Worm (Caenorhabditis elegans) whole organism, late embryonic: ENCODE measurements around the gene icd-1.

Experiments
- K02D7.2 ChIP-seq: sonication (generic microtip); optimal IDR thresholded peaks from 2 replicates; lab custom pipeline; 2017; ENCODE audit warnings: mild to moderate bottlenecking, missing genetic modification characterization, missing compliant biosample characterization
- K09A11.1 ChIP-seq: sonication (generic microtip); optimal IDR thresholded peaks from 2 replicates; lab custom pipeline; 2017; ENCODE audit warnings: antibody characterized with exemption, mild to moderate bottlenecking, missing genetic modification characterization, missing compliant biosample characterization; ENCODE audit not compliant: insufficient read depth
- ahr-1 ChIP-seq: sonication (generic microtip); optimal IDR thresholded peaks from 2 replicates; lab custom pipeline; 2016; ENCODE audit warnings: missing genetic modification characterization, missing compliant biosample characterization
- ama-1 ChIP-seq: fragments of 150-350 bp; optimal IDR thresholded peaks from 2 replicates; lab custom pipeline; 2014
- ceh-14 ChIP-seq: sonication (generic microtip); optimal IDR thresholded peaks from 2 replicates; lab custom pipeline; 2016; ENCODE audit warnings: missing genotype, missing genetic modification characterization, missing compliant biosample characterization
- ceh-18 ChIP-seq: sonication (generic microtip); optimal IDR thresholded peaks from 2 replicates; lab custom pipeline; 2016; ENCODE audit warnings: missing genetic modification characterization, missing compliant biosample characterization
- ceh-19 ChIP-seq: fragments of 200-800 bp; sonication (Bioruptor generic); optimal IDR thresholded peaks from 2 replicates; lab custom pipeline; 2018; ENCODE audit warnings: mild to moderate bottlenecking, missing genetic modification characterization, missing compliant biosample characterization
- ceh-2 ChIP-seq: sonication (generic microtip); optimal IDR thresholded peaks from 2 replicates; lab custom pipeline; 2016; ENCODE audit warnings: missing genotype, missing genetic modification characterization, missing compliant biosample characterization
- ceh-30 ChIP-seq: fragments of 150-350 bp; optimal IDR thresholded peaks from 2 replicates; lab custom pipeline; 2014; ENCODE audit warnings: missing biosample characterization, missing genetic modification characterization
- ceh-31 ChIP-seq: sonication (generic microtip); optimal IDR thresholded peaks from 2 replicates; lab custom pipeline; 2016; ENCODE audit warnings: missing genetic modification characterization, missing compliant biosample characterization
- ceh-34 ChIP-seq: sonication (generic microtip); optimal IDR thresholded peaks from 2 replicates; lab custom pipeline; 2016; ENCODE audit warnings: mild to moderate bottlenecking, missing genetic modification characterization, missing compliant biosample characterization
- ceh-45 ChIP-seq: fragments of 200-800 bp; sonication (Bioruptor generic); IDR thresholded peaks from 2 replicates; pipeline ENCODE4 v1.3.6; 2022; ENCODE audit warnings: missing genetic modification reagents, missing genetic modification characterization, missing compliant biosample characterization
- ceh-48 ChIP-seq: sonication (generic microtip); optimal IDR thresholded peaks from 2 replicates; lab custom pipeline; 2016; ENCODE audit warnings: missing genetic modification characterization, inconsistent platforms, missing compliant biosample characterization
- ceh-6 ChIP-seq: fragments of 200-800 bp; sonication (Bioruptor generic); optimal IDR thresholded peaks from 2 replicates; lab custom pipeline; 2018; ENCODE audit warnings: mild to moderate bottlenecking, missing genetic modification characterization, missing compliant biosample characterization
- che-1 ChIP-seq: sonication (generic microtip); optimal IDR thresholded peaks from 2 replicates; lab custom pipeline; 2016; ENCODE audit warnings: mild to moderate bottlenecking, missing genetic modification characterization, missing compliant biosample characterization
- dve-1 ChIP-seq: sonication (generic microtip); optimal IDR thresholded peaks from 2 replicates; lab custom pipeline; 2017; ENCODE audit warnings: antibody characterized with exemption, mild to moderate bottlenecking, missing genetic modification characterization, missing compliant biosample characterization
- elt-2 ChIP-seq: sonication (generic microtip); optimal IDR thresholded peaks from 2 replicates; lab custom pipeline; 2016; ENCODE audit warnings: missing genetic modification reagents, missing genetic modification characterization, missing compliant biosample characterization
- eyg-1 ChIP-seq: sonication (generic microtip); optimal IDR thresholded peaks from 2 replicates; lab custom pipeline; 2016; ENCODE audit warnings: missing genotype, missing genetic modification characterization, missing compliant biosample characterization
- fax-1 ChIP-seq: sonication (generic microtip); optimal IDR thresholded peaks from 2 replicates; lab custom pipeline; 2016; ENCODE audit warnings: missing genotype, missing genetic modification characterization, missing compliant biosample characterization
- fkh-10 ChIP-seq: fragments of 150-350 bp; optimal IDR thresholded peaks from 2 replicates; lab custom pipeline; 2014; ENCODE audit warnings: missing biosample characterization, missing genetic modification reagents, missing genetic modification characterization
- hlh-13 ChIP-seq: fragments of 200-800 bp; sonication (Bioruptor generic); optimal IDR thresholded peaks from 2 replicates; lab custom pipeline; 2018; ENCODE audit warnings: mild to moderate bottlenecking, missing genetic modification characterization, missing compliant biosample characterization
- hlh-15 ChIP-seq: sonication (generic microtip); optimal IDR thresholded peaks from 2 replicates; lab custom pipeline; 2016; ENCODE audit warnings: missing genetic modification characterization, missing compliant biosample characterization
- hlh-30 ChIP-seq: sonication (generic microtip); optimal IDR thresholded peaks from 2 replicates; lab custom pipeline; 2017; ENCODE audit warnings: antibody characterized with exemption, missing genetic modification characterization, missing compliant biosample characterization; ENCODE audit not compliant: insufficient read depth
- hlh-8 ChIP-seq: sonication (generic microtip); optimal IDR thresholded peaks from 2 replicates; lab custom pipeline; 2016; ENCODE audit warnings: missing genotype, missing genetic modification characterization, missing compliant biosample characterization
- lin-11 ChIP-seq: fragments of 200-800 bp; sonication (Bioruptor generic); optimal IDR thresholded peaks from 2 replicates; lab custom pipeline; 2018; ENCODE audit warnings: mild to moderate bottlenecking, missing genetic modification characterization, missing compliant biosample characterization
- madf-2 ChIP-seq: sonication (generic microtip); optimal IDR thresholded peaks from 2 replicates; lab custom pipeline; 2017; ENCODE audit warnings: missing genetic modification characterization, missing compliant biosample characterization
- mec-3 ChIP-seq: sonication (generic microtip); optimal IDR thresholded peaks from 2 replicates; lab custom pipeline; 2016; ENCODE audit warnings: borderline replicate concordance, missing genetic modification characterization, missing compliant biosample characterization
- nhr-11 ChIP-seq: fragments of 150-350 bp; optimal IDR thresholded peaks from 2 replicates; lab custom pipeline; 2014; ENCODE audit warnings: missing biosample characterization, missing genetic modification characterization
- nhr-232 ChIP-seq: sonication (generic microtip); optimal IDR thresholded peaks from 2 replicates; lab custom pipeline; 2016; ENCODE audit warnings: missing genetic modification characterization, missing compliant biosample characterization
- odd-2 ChIP-seq: sonication (generic microtip); optimal IDR thresholded peaks from 2 replicates; lab custom pipeline; 2017; ENCODE audit warnings: antibody characterized with exemption, mild to moderate bottlenecking, missing genetic modification characterization, missing compliant biosample characterization
- pat-9 ChIP-seq: fragments of 200-800 bp; sonication (Bioruptor generic); optimal IDR thresholded peaks from 2 replicates; lab custom pipeline; 2018; ENCODE audit warnings: mild to moderate bottlenecking, missing genetic modification characterization, moderate library complexity, missing compliant biosample characterization
- pha-2 ChIP-seq: sonication (generic microtip); optimal IDR thresholded peaks from 2 replicates; lab custom pipeline; 2017; ENCODE audit warnings: mild to moderate bottlenecking, missing genetic modification characterization, missing compliant biosample characterization
- pha-4 ChIP-seq: fragments of 150-350 bp; optimal IDR thresholded peaks from 2 replicates; lab custom pipeline; 2018; ENCODE audit warnings: missing biosample characterization, missing genetic modification reagents, missing genetic modification characterization
- pros-1 ChIP-seq: fragments of 150-350 bp; optimal IDR thresholded peaks from 2 replicates; lab custom pipeline; 2014; ENCODE audit warnings: missing biosample characterization, missing genetic modification reagents, missing genetic modification characterization
- rnt-1 ChIP-seq: sonication (generic microtip); optimal IDR thresholded peaks from 2 replicates; lab custom pipeline; 2016; ENCODE audit warnings: missing genetic modification characterization, missing compliant biosample characterization
- sdc-2 ChIP-seq: sonication (generic microtip); optimal IDR thresholded peaks from 2 replicates; lab custom pipeline; 2016; ENCODE audit warnings: missing genotype, missing genetic modification characterization, missing compliant biosample characterization
- sox-2 ChIP-seq: fragments of 200-800 bp; sonication (Bioruptor generic); IDR thresholded peaks from 2 replicates; pipeline ENCODE4 v1.3.6; 2022; ENCODE audit warnings: missing genetic modification reagents, missing genetic modification characterization, missing compliant biosample characterization
- sox-4 ChIP-seq: sonication (generic microtip); optimal IDR thresholded peaks from 2 replicates; lab custom pipeline; 2017; ENCODE audit warnings: mild to moderate bottlenecking, missing genetic modification characterization, inconsistent platforms, missing compliant biosample characterization
- tbx-7 ChIP-seq: sonication (generic microtip); optimal IDR thresholded peaks from 2 replicates; lab custom pipeline; 2016; ENCODE audit warnings: missing genotype, missing genetic modification characterization, missing compliant biosample characterization
- ttx-3 ChIP-seq: sonication (generic microtip); optimal IDR thresholded peaks from 2 replicates; lab custom pipeline; 2016; ENCODE audit warnings: missing genetic modification reagents, missing genetic modification characterization, missing compliant biosample characterization
- unc-3 ChIP-seq, 2 experiments: fragments of 200-800 bp in 1 of 2; sonication (Bioruptor generic) in 1 of 2; sonication (generic microtip) in 1 of 2; conservative IDR thresholded peaks in 1 of 2; optimal IDR thresholded peaks in 1 of 2; 2 replicates each; pipeline versions ENCODE4 v1.3.6 to Lab custom; 2016 to 2022; ENCODE audit warnings: missing compliant biosample characterization in 2 of 2, missing genetic modification characterization in 2 of 2, missing genetic modification reagents in 1 of 2
- unc-42 ChIP-seq: sonication (generic microtip); optimal IDR thresholded peaks from 2 replicates; lab custom pipeline; 2016; ENCODE audit warnings: missing genotype, missing genetic modification characterization, missing compliant biosample characterization
- unc-86 ChIP-seq: sonication (generic microtip); optimal IDR thresholded peaks from 2 replicates; lab custom pipeline; 2016; ENCODE audit warnings: missing genetic modification characterization, missing compliant biosample characterization
- zip-5 ChIP-seq: sonication (generic microtip); optimal IDR thresholded peaks from 2 replicates; lab custom pipeline; 2016; ENCODE audit warnings: missing genetic modification characterization, missing compliant biosample characterization
- ztf-16 ChIP-seq: sonication (generic microtip); optimal IDR thresholded peaks from 2 replicates; lab custom pipeline; 2017; ENCODE audit warnings: missing genetic modification characterization, missing compliant biosample characterization

The icd-1 gene

ce11 chrII:6573677-6574076 is 14.8 kb downstream of the icd-1 start, which contains the start of gene sra-28:
TSS of gene sra-28 (minus strand) at chrII:6573777.
- TF ChIP-seq sox-4 (tag; lab: Kevin White, UChicago) (no peak), K02D7.2 (tag; lab: Kevin White, UChicago) (no peak), eyg-1 (tag; lab: Kevin White, UChicago) (no peak), fkh-10 (no peak)

ce11 chrII:6568707-6569106 is 19.7 kb downstream of the icd-1 start, which contains the start of gene sra-27:
TSS of gene sra-27 (plus strand) at chrII:6569007.
- no peak for TF ChIP-seq hlh-13
- TF ChIP-seq ceh-31 (tag; lab: Kevin White, UChicago) = no peak
- TF ChIP-seq nhr-232 (tag; lab: Kevin White, UChicago) = no peak
- TF ChIP-seq madf-2 (tag; lab: Kevin White, UChicago) = no peak
- no peak for TF ChIP-seq ceh-45 (GFP tag; lab: Robert Waterston, UW)
- TF ChIP-seq hlh-30 (tag; lab: Kevin White, UChicago) = no peak
- no peak for TF ChIP-seq tbx-7 (tag; lab: Kevin White, UChicago)
- no peak for TF ChIP-seq unc-42 (tag; lab: Kevin White, UChicago)
- no peak for TF ChIP-seq ceh-19 (GFP tag; lab: Kevin White, UChicago)
- no peak for TF ChIP-seq pha-2 (tag; lab: Kevin White, UChicago)
- no peak for TF ChIP-seq ama-1
- no peak for TF ChIP-seq ceh-18 (tag; lab: Kevin White, UChicago)
- TF ChIP-seq ceh-30 (tag; lab: Kevin White, UChicago) = no peak
- TF ChIP-seq K09A11.1 (tag; lab: Kevin White, UChicago) = no peak
- no peak for TF ChIP-seq ceh-14 (tag; lab: Kevin White, UChicago)
- TF ChIP-seq ceh-6 (GFP tag; lab: Kevin White, UChicago) = no peak
- TF ChIP-seq K02D7.2 (tag; lab: Kevin White, UChicago) = no peak
- no peak for TF ChIP-seq ceh-48 (tag; lab: Kevin White, UChicago)
- no peak for TF ChIP-seq unc-86
- no peak for TF ChIP-seq odd-2

- TF ChIP-seq K09A11.1 (tag; lab: Kevin White, UChicago) (no peak), odd-2 (no peak), rnt-1 (tag; lab: Kevin White, UChicago) (no peak), fax-1 (tag; lab: Kevin White, UChicago) (no peak), madf-2 (tag; lab: Kevin White, UChicago) (no peak), eyg-1 (tag; lab: Kevin White, UChicago) (no peak), hlh-8 (tag; lab: Kevin White, UChicago) (no peak), ttx-3 (tag; lab: Kevin White, UChicago) (no peak), mec-3 (tag; lab: Kevin White, UChicago) (no peak)
These were observed 21.8 kb downstream of the icd-1 start, which contains the start of the genes F18C5.5 and F18C5.9 for ce11 chrII:6566628-6567180. TSS of gene F18C5.5 (minus strand) at chrII:6566728. TSS of gene F18C5.9 (plus strand) at chrII:6567130.

ce11 chrII:6565077-6565476 is 23.4 kb downstream of the icd-1 start, which contains the start of gene mpz-3:
TSS of gene mpz-3 (minus strand) at chrII:6565396.
- no peak for TF ChIP-seq pha-4
- peak; percentile 38 for TF ChIP-seq pat-9 (tag; lab: Kevin White, UChicago)
- peak; percentile 20 for TF ChIP-seq ztf-16 (tag; lab: Kevin White, UChicago)
- TF ChIP-seq pros-1 (tag; lab: Kevin White, UChicago) = no peak
- peak; percentile 60; the same call in 1 of the 2 replicates for TF ChIP-seq unc-3 (GFP tag; conservative IDR thresholded peaks at IDR 0.05; lab: Robert Waterston, UW)
- peak; percentile 5 for TF ChIP-seq unc-3 (tag; optimal IDR thresholded peaks at IDR 0.05; lab: Kevin White, UChicago)
- no peak for TF ChIP-seq zip-5
- no peak for TF ChIP-seq K09A11.1 (tag; lab: Kevin White, UChicago)
- no peak for TF ChIP-seq sdc-2 (tag; lab: Kevin White, UChicago)
- peak; percentile 49 for TF ChIP-seq elt-2 (tag; lab: Kevin White, UChicago)
- TF ChIP-seq lin-11 (tag; lab: Kevin White, UChicago) = peak; percentile 39
- no peak for TF ChIP-seq ceh-45 (GFP tag; lab: Robert Waterston, UW)
- TF ChIP-seq ceh-2 (tag; lab: Kevin White, UChicago) = peak; percentile 2
- no peak for TF ChIP-seq ahr-1
- TF ChIP-seq nhr-11 (tag; lab: Kevin White, UChicago) = no peak
- peak; percentile 36 for TF ChIP-seq ceh-19 (GFP tag; lab: Kevin White, UChicago)
- TF ChIP-seq dve-1 (tag; lab: Kevin White, UChicago) = peak; percentile 30
- peak; percentile 10 for TF ChIP-seq ceh-34 (tag; lab: Kevin White, UChicago)
- TF ChIP-seq sox-2 = peak; percentile 27; the same call in 1 of the 2 replicates
- TF ChIP-seq hlh-15 (tag; lab: Kevin White, UChicago) = no peak
- TF ChIP-seq madf-2 (tag; lab: Kevin White, UChicago) = no peak
- TF ChIP-seq che-1 = peak; percentile 20
- no peak for TF ChIP-seq hlh-8 (tag; lab: Kevin White, UChicago)
